Worm (Caenorhabditis elegans) whole organism, L3 larva: ENCODE results near the gene spe-42.

Experiments used
- ama-1 ChIP-seq: fragments of 150-350 bp; optimal IDR thresholded peaks from 2 replicates; lab custom pipeline; 2018
- nhr-12 ChIP-seq: fragments of 150-350 bp; optimal IDR thresholded peaks from 2 replicates; lab custom pipeline; 2014; ENCODE audit warnings: missing biosample characterization, missing genetic modification characterization
- unc-62 ChIP-seq: fragments of 150-350 bp; sonication (generic microtip); optimal IDR thresholded peaks from 4 replicates; lab custom pipeline; 2014; ENCODE audit warnings: missing biosample characterization, missing genetic modification reagents, missing genetic modification characterization

DNA sequence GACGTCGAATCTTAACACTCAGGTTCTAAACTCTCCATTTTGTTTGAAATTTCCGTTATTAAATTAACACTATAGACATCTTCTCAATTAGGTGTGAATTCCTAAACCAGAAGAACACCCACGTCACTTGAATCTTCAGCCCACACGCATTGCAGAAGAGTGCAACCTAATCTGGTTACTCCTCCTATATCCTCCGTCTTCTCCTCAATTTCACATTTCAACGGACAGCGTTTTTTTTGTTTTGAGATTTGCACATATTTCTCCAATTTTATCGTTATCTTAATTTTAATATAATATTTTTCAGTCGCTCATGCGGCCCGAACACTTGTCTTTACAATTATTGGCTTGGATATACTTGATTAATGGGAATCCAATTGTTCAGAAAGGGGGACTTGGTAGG is 20.6 kb upstream of the spe-42 start, which contains the start of gene smoc-1:
- no peak for TF ChIP-seq ama-1
- TF ChIP-seq nhr-12 (tag; lab: Kevin White, UChicago) = no peak
- no peak for TF ChIP-seq unc-62 (GFP tag; lab: Kevin White, UChicago)
